Worm (Caenorhabditis elegans): Measurements from ENCODE around the gene spe-10.

- TF ChIP-seq nhr-28 (tag; optimal IDR thresholded peaks at IDR 0.05): no peak
- TF ChIP-seq lsy-2 (tag; optimal IDR thresholded peaks at IDR 0.05): no peak
- TF ChIP-seq sptf-1 (tag; optimal IDR thresholded peaks at IDR 0.05): no peak
- no peak for TF ChIP-seq elt-3 (tag; optimal IDR thresholded peaks at IDR 0.05)
- TF ChIP-seq flh-1 (GFP tag; optimal IDR thresholded peaks at IDR 0.05): no peak
- no peak for TF ChIP-seq unc-62 (GFP tag; optimal IDR thresholded peaks at IDR 0.05)
- no peak for TF ChIP-seq tbx-8 (GFP tag; optimal IDR thresholded peaks at IDR 0.05)
- no peak for TF ChIP-seq lin-13 (tag; optimal IDR thresholded peaks at IDR 0.05)
- TF ChIP-seq cnd-1 (tag; optimal IDR thresholded peaks at IDR 0.05): no peak
- no peak for TF ChIP-seq nhr-237 (tag; optimal IDR thresholded peaks at IDR 0.05)
Measured at ce11 chrV:10426253-10426652, 42.2 kb downstream of the spe-10 start, which contains the start of gene apc-10.
